Fruit fly (Drosophila melanogaster) whole organism, embryonic: ENCODE measurements around the gene CG5618.

ENCODE experiments used
- Atf6 ChIP-seq: fragments of 200-800 bp; sonication (Bioruptor generic); IDR thresholded peaks from 2 replicates; pipeline ENCODE4 v1.3.6; 2022; ENCODE audit warnings: missing biosample characterization, missing genetic modification characterization
- Blimp-1 ChIP-seq: fragments of 200-800 bp; sonication (Bioruptor generic); optimal IDR thresholded peaks from 3 replicates; lab custom pipeline; 2018; ENCODE audit warnings: missing biosample characterization, missing genetic modification characterization, mild to moderate bottlenecking, moderate library complexity, missing genetic modification reagents
- CG10462 ChIP-seq: fragments of 200-800 bp; sonication (Bioruptor generic); optimal IDR thresholded peaks from 2 replicates; lab custom pipeline; 2016; ENCODE audit warnings: missing biosample characterization, missing genetic modification characterization
- CG10565 ChIP-seq: fragments of 200-800 bp; sonication (Bioruptor generic); optimal IDR thresholded peaks from 3 replicates; lab custom pipeline; 2016; ENCODE audit warnings: missing biosample characterization, mild to moderate bottlenecking, missing genetic modification characterization
- CG11695 ChIP-seq: fragments of 200-800 bp; sonication (Bioruptor generic); IDR thresholded peaks from 3 replicates; pipeline ENCODE4 v1.3.6; 2022; ENCODE audit warnings: missing biosample characterization, missing genetic modification characterization
- CG1233 ChIP-seq: fragments of 200-800 bp; sonication (Bioruptor generic); optimal IDR thresholded peaks from 4 replicates; lab custom pipeline; 2018; ENCODE audit warnings: missing biosample characterization, mild to moderate bottlenecking, missing genetic modification characterization
- CG12744 ChIP-seq: fragments of 200-800 bp; sonication (Bioruptor generic); optimal IDR thresholded peaks from 2 replicates; lab custom pipeline; 2016; ENCODE audit warnings: missing biosample characterization, missing genetic modification characterization
- CG13624 ChIP-seq: fragments of 200-800 bp; sonication (Bioruptor generic); optimal IDR thresholded peaks from 2 replicates; lab custom pipeline; 2016; ENCODE audit warnings: missing biosample characterization, missing genetic modification characterization
- CG14014 ChIP-seq: fragments of 200-800 bp; sonication (Bioruptor generic); IDR thresholded peaks from 2 replicates; pipeline ENCODE4 v1.3.6; 2022; ENCODE audit warnings: missing biosample characterization, missing genetic modification characterization
- CG15479 ChIP-seq: fragments of 200-800 bp; sonication (Bioruptor generic); optimal IDR thresholded peaks from 3 replicates; lab custom pipeline; 2019; ENCODE audit warnings: missing biosample characterization, mild to moderate bottlenecking, missing genetic modification characterization, moderate library complexity
- CG1603 ChIP-seq: fragments of 200-800 bp; sonication (Bioruptor generic); optimal IDR thresholded peaks from 2 replicates; lab custom pipeline; 2019; ENCODE audit warnings: missing biosample characterization, mild to moderate bottlenecking, missing genetic modification characterization, moderate library complexity
- CG17568 ChIP-seq: fragments of 200-800 bp; sonication (Bioruptor generic); optimal IDR thresholded peaks from 2 replicates; lab custom pipeline; 2018; ENCODE audit warnings: missing biosample characterization, mild to moderate bottlenecking, missing genetic modification characterization, moderate library complexity
- CG18262 ChIP-seq: fragments of 200-800 bp; optimal IDR thresholded peaks from 3 replicates; lab custom pipeline; 2019; ENCODE audit warnings: missing biosample characterization, mild to moderate bottlenecking, missing genetic modification characterization, moderate library complexity
- CG2199 ChIP-seq: fragments of 200-800 bp; sonication (Bioruptor generic); IDR thresholded peaks from 3 replicates; pipeline ENCODE4 v1.3.6; 2022; ENCODE audit warnings: missing biosample characterization, missing genetic modification characterization
- CG32532 ChIP-seq: fragments of 200-800 bp; sonication (Bioruptor generic); IDR thresholded peaks from 2 replicates; pipeline ENCODE4 v1.3.6; 2022; ENCODE audit warnings: missing biosample characterization, missing genetic modification characterization
- CG3838 ChIP-seq: fragments of 200-800 bp; sonication (Bioruptor generic); optimal IDR thresholded peaks from 3 replicates; lab custom pipeline; 2016; ENCODE audit warnings: missing biosample characterization, missing genetic modification characterization
- CG6813 ChIP-seq: fragments of 200-800 bp; sonication (Bioruptor generic); optimal IDR thresholded peaks from 2 replicates; lab custom pipeline; 2017; ENCODE audit warnings: missing biosample characterization, missing genetic modification characterization, mild to moderate bottlenecking, moderate library complexity, missing genetic modification reagents
- CG9876 ChIP-seq: fragments of 200-800 bp; sonication (Bioruptor generic); optimal IDR thresholded peaks from 2 replicates; lab custom pipeline; 2016; ENCODE audit warnings: missing biosample characterization, missing genetic modification characterization
- D19A ChIP-seq: fragments of 200-800 bp; optimal IDR thresholded peaks from 3 replicates; lab custom pipeline; 2019; ENCODE audit warnings: missing biosample characterization, mild to moderate bottlenecking, missing genetic modification characterization, moderate library complexity
- Eip74EF ChIP-seq, 2 experiments: fragments of 200-800 bp in 1 of 2; fragments of >200 bp in 1 of 2; sonication (Bioruptor generic) in 1 of 2; optimal IDR thresholded peaks; 2 replicates each; lab custom pipeline; 2017 to 2019; ENCODE audit warnings: missing biosample characterization in 2 of 2, missing genetic modification characterization in 2 of 2, mild to moderate bottlenecking in 1 of 2, moderate library complexity in 1 of 2
- Gug ChIP-seq: fragments of 200-800 bp; sonication (Bioruptor generic); IDR thresholded peaks from 4 replicates; pipeline ENCODE4 v1.3.6; 2022; ENCODE audit warnings: missing biosample characterization, missing genetic modification characterization
- HLHmδ ChIP-seq: fragments of 200-800 bp; sonication (Bioruptor generic); optimal IDR thresholded peaks from 2 replicates; lab custom pipeline; 2018; ENCODE audit warnings: missing biosample characterization, mild to moderate bottlenecking, missing genetic modification characterization, moderate library complexity
- Optix ChIP-seq: fragments of 200-800 bp; sonication (Bioruptor generic); IDR thresholded peaks from 3 replicates; pipeline ENCODE4 v1.3.6; 2022; ENCODE audit warnings: missing biosample characterization, missing genetic modification characterization
- PHDP ChIP-seq: fragments of 200-800 bp; sonication (Bioruptor generic); optimal IDR thresholded peaks from 3 replicates; lab custom pipeline; 2018; ENCODE audit warnings: missing biosample characterization, mild to moderate bottlenecking, missing genetic modification characterization, moderate library complexity
- Sin3A ChIP-seq: fragments of >200 bp; optimal IDR thresholded peaks from 2 replicates; lab custom pipeline; 2018
- Six4 ChIP-seq: fragments of 200-800 bp; sonication (Bioruptor generic); optimal IDR thresholded peaks from 2 replicates; lab custom pipeline; 2016; ENCODE audit warnings: missing biosample characterization, missing genetic modification characterization
- Spps ChIP-seq: fragments of 200-800 bp; sonication (Bioruptor generic); optimal IDR thresholded peaks from 2 replicates; lab custom pipeline; 2018; ENCODE audit warnings: missing biosample characterization, mild to moderate bottlenecking, missing genetic modification characterization
- ash1 ChIP-seq: fragments of 200-800 bp; sonication (Bioruptor generic); optimal IDR thresholded peaks from 2 replicates; lab custom pipeline; 2018; ENCODE audit warnings: missing biosample characterization, mild to moderate bottlenecking, missing genetic modification characterization
- bbx ChIP-seq: fragments of 200-800 bp; sonication (Bioruptor generic); IDR thresholded peaks from 2 replicates; pipeline ENCODE4 v1.3.6; 2022; ENCODE audit warnings: missing biosample characterization, missing genetic modification characterization; ENCODE audit not compliant: partially characterized antibody
- caup ChIP-seq: fragments of 200-800 bp; sonication (Bioruptor generic); optimal IDR thresholded peaks from 3 replicates; lab custom pipeline; 2017; ENCODE audit warnings: missing biosample characterization, mild to moderate bottlenecking, missing genetic modification characterization, moderate library complexity; ENCODE audit not compliant: severe bottlenecking
- chm ChIP-seq: fragments of 200-800 bp; sonication (Bioruptor generic); IDR thresholded peaks from 2 replicates; pipeline ENCODE4 v1.3.6; 2022; ENCODE audit warnings: missing biosample characterization, missing genetic modification characterization
- croc ChIP-seq: fragments of 200-800 bp; sonication (Bioruptor generic); conservative IDR thresholded peaks from 3 replicates; pipeline ENCODE4 v1.3.6; 2022; ENCODE audit warnings: missing biosample characterization, missing genetic modification characterization
- her ChIP-seq: fragments of 200-800 bp; sonication (Bioruptor generic); optimal IDR thresholded peaks from 2 replicates; lab custom pipeline; 2016; ENCODE audit warnings: missing biosample characterization, missing genetic modification characterization
- prd ChIP-seq, 3 experiments: fragments of >200 bp in 2 of 3; fragments of 200-800 bp in 1 of 3; sonication (Bioruptor generic) in 1 of 3; optimal IDR thresholded peaks in 2 of 3; IDR thresholded peaks in 1 of 3; 2 replicates in 2 of 3; 3 replicates in 1 of 3; pipeline versions ENCODE4 v1.3.6 to Lab custom; 2017 to 2022; ENCODE audit warnings: missing biosample characterization in 1 of 3, missing genetic modification characterization in 1 of 3
- pros ChIP-seq: fragments of 200-800 bp; sonication (Bioruptor generic); optimal IDR thresholded peaks from 3 replicates; lab custom pipeline; 2019; ENCODE audit warnings: missing biosample characterization, mild to moderate bottlenecking, missing genetic modification characterization, moderate library complexity
- psq ChIP-seq: fragments of 200-800 bp; sonication (Bioruptor generic); optimal IDR thresholded peaks from 2 replicates; lab custom pipeline; 2017; ENCODE audit warnings: missing biosample characterization, missing genetic modification characterization
- pum ChIP-seq: fragments of 200-800 bp; sonication (Bioruptor generic); optimal IDR thresholded peaks from 2 replicates; lab custom pipeline; 2016; ENCODE audit warnings: missing biosample characterization, missing genetic modification characterization
- sc ChIP-seq, 3 experiments: fragments of >200 bp in 2 of 3; fragments of 200-800 bp in 1 of 3; sonication (Bioruptor generic) in 1 of 3; optimal IDR thresholded peaks; 2 replicates in 2 of 3; 3 replicates in 1 of 3; lab custom pipeline; 2017; ENCODE audit warnings: mild to moderate bottlenecking in 1 of 3, missing biosample characterization in 1 of 3, missing genetic modification characterization in 1 of 3, missing genetic modification reagents in 1 of 3
- sim ChIP-seq: fragments of 200-800 bp; sonication (Bioruptor generic); IDR thresholded peaks from 2 replicates; pipeline ENCODE4 v1.3.6; 2022; ENCODE audit warnings: missing biosample characterization, missing genetic modification characterization
- sima ChIP-seq: fragments of 200-800 bp; sonication (Bioruptor generic); optimal IDR thresholded peaks from 2 replicates; lab custom pipeline; 2016; ENCODE audit warnings: missing biosample characterization, missing genetic modification characterization
- sisA ChIP-seq: fragments of 200-800 bp; sonication (Bioruptor generic); IDR thresholded peaks from 2 replicates; pipeline ENCODE4 v1.3.6; 2022; ENCODE audit warnings: missing biosample characterization, missing genetic modification characterization
- slp2 ChIP-seq: fragments of 200-800 bp; sonication (Bioruptor generic); optimal IDR thresholded peaks from 2 replicates; lab custom pipeline; 2016; ENCODE audit warnings: missing biosample characterization, missing genetic modification characterization
- sob ChIP-seq: fragments of 200-800 bp; sonication (Bioruptor generic); IDR thresholded peaks from 2 replicates; pipeline ENCODE4 v1.3.6; 2022; ENCODE audit warnings: missing biosample characterization, missing genetic modification characterization
- stwl ChIP-seq: fragments of 200-800 bp; sonication (Bioruptor generic); optimal IDR thresholded peaks from 3 replicates; lab custom pipeline; 2018; ENCODE audit warnings: missing biosample characterization, mild to moderate bottlenecking, missing genetic modification characterization, moderate library complexity
- trem ChIP-seq: fragments of 200-800 bp; optimal IDR thresholded peaks from 3 replicates; lab custom pipeline; 2019; ENCODE audit warnings: missing biosample characterization, mild to moderate bottlenecking, missing genetic modification characterization, moderate library complexity
- vnd ChIP-seq: fragments of 200-800 bp; sonication (Bioruptor generic); IDR thresholded peaks from 3 replicates; pipeline ENCODE4 v1.3.6; 2022; ENCODE audit warnings: missing biosample characterization, missing genetic modification characterization; ENCODE audit not compliant: partially characterized antibody

CG5618 gene

DNA sequence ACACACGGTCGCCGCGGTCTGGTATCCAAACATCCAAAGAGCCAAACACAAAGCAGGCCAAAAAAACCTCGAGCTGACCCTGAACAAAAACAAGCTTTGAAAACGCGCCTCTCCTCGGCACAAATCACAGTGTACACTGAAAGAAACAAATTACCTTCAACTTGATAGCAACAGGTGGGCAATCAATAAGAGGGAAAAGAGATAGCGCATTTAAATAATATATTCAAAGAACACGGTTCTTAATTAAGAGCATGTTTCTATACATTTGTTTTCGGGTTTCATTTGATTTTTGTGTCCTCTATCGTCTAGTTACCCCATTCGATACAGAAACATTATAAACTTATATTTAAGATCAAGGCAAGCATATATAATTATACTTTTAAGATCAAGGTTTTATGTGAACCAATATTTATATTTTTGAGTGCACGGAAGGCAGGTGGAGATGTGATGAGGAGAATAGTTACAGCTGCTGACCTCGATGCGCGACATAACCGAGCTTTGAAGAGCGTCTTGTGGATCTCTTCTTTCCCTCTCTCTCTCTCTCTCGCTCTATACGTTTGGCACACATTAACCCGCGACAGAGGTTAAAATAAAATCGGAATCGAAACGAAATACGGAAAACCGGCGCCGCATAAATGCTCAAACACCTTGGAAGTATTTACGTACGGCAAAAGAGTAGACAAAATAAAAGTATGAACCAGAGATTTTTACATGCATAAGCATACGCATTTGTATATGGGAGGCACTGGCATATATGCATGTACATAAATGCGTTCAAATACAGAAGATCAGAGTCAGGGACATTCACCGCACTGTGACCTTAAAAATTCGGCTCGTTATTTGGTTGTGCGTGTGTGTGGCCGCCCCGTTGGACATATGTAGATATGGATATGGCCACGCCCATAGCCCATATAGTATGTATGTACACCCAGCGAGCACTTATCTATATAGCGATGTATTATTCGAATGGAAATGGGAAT is 45.3 kb downstream of the CG5618 start (continued):
- no peak for TF ChIP-seq Sin3A (lab: Kevin White, UChicago)
- no peak for TF ChIP-seq bbx (GFP tag; lab: Robert Waterston, UW)
- no peak for TF ChIP-seq chm
- TF ChIP-seq pros (GFP tag; lab: Kevin White, UChicago) = no peak
- no peak for TF ChIP-seq vnd (GFP tag; lab: Robert Waterston, UW)
- TF ChIP-seq her (GFP tag; lab: Kevin White, UChicago) = peak; percentile 48
- TF ChIP-seq CG2199 (GFP tag; lab: Robert Waterston, UW) = no peak; the same call in 2 of the 3 replicates
- TF ChIP-seq CG3838 (GFP tag; lab: Kevin White, UChicago) = peak; percentile 19
- TF ChIP-seq CG15479 (GFP tag; lab: Kevin White, UChicago) = no peak
- peak; percentile 55 for TF ChIP-seq CG1603 (tag; lab: Kevin White, UChicago)
- TF ChIP-seq sim (GFP tag; lab: Robert Waterston, UW) = no peak; the same call in 1 of the 2 replicates
- TF ChIP-seq Eip74EF (GFP tag; optimal IDR thresholded peaks at IDR 0.05; lab: Kevin White, UChicago) = peak in 1 of 2 experiments; percentile 88
- TF ChIP-seq CG11695 (GFP tag; lab: Robert Waterston, UW) = peak; percentile 82
- peak; percentile 29 for TF ChIP-seq CG10565 (GFP tag; lab: Kevin White, UChicago)
- peak; percentile 67 for TF ChIP-seq CG6813
- TF ChIP-seq Optix (GFP tag; lab: Robert Waterston, UW) = 0 out of 3 replicates have a peak, but pooled peaks have one; percentile 21
- TF ChIP-seq prd (optimal IDR thresholded peaks at IDR 0.05; lab: Kevin White, UChicago) = no peak
- peak; percentile 81 for TF ChIP-seq prd (GFP tag; IDR thresholded peaks at IDR 0.05; lab: Robert Waterston, UW)
- peak; percentile 70; the same call in 1 of the 2 replicates for TF ChIP-seq sob
- TF ChIP-seq CG9876 (GFP tag; lab: Kevin White, UChicago) = peak; percentile 6
- peak; percentile 90 for TF ChIP-seq CG1233 (GFP tag; lab: Kevin White, UChicago)
- TF ChIP-seq CG10462 = peak; percentile 76
- TF ChIP-seq PHDP (tag; lab: Kevin White, UChicago) = peak; percentile 90
- TF ChIP-seq Six4 (GFP tag; lab: Kevin White, UChicago) = peak; percentile 69
- peak; percentile 65 for TF ChIP-seq pum
- TF ChIP-seq CG17568 = peak; percentile 76
- TF ChIP-seq ash1 (GFP tag; lab: Kevin White, UChicago) = no peak
- peak; percentile 36; the same call in 2 of the 3 replicates for TF ChIP-seq croc (GFP tag; lab: Robert Waterston, UW)
- peak; percentile 57 for TF ChIP-seq slp2 (GFP tag; lab: Kevin White, UChicago)
- peak; percentile 83 for TF ChIP-seq sisA
- no peak for TF ChIP-seq sc (optimal IDR thresholded peaks at IDR 0.05; lab: Kevin White, UChicago)
- peak; percentile 72 for TF ChIP-seq sc (GFP tag; optimal IDR thresholded peaks at IDR 0.05; lab: Kevin White, UChicago)
- peak; percentile 42 for TF ChIP-seq Spps (tag; lab: Kevin White, UChicago)
- TF ChIP-seq CG12744 (GFP tag; lab: Kevin White, UChicago) = peak; percentile 74
- peak; percentile 81 for TF ChIP-seq Blimp-1 (GFP tag; lab: Kevin White, UChicago)
- peak; percentile 84 for TF ChIP-seq Atf6 (GFP tag; lab: Robert Waterston, UW)
- peak; percentile 91 for TF ChIP-seq CG18262 (tag; lab: Kevin White, UChicago)
- peak; percentile 60; the same call in 3 of the 4 replicates for TF ChIP-seq Gug (GFP tag; lab: Robert Waterston, UW)
- no peak for TF ChIP-seq stwl (tag; lab: Kevin White, UChicago)
- TF ChIP-seq psq (GFP tag; lab: Kevin White, UChicago) = peak; percentile 10
- TF ChIP-seq CG14014 = peak; percentile 70
- TF ChIP-seq CG32532 (GFP tag; lab: Robert Waterston, UW) = peak; percentile 77
- no peak for TF ChIP-seq HLHmδ (GFP tag; lab: Kevin White, UChicago)
- peak; percentile 77 for TF ChIP-seq trem (tag; lab: Kevin White, UChicago)
- peak; percentile 84 for TF ChIP-seq D19A (tag; lab: Kevin White, UChicago)
- TF ChIP-seq caup (GFP tag; lab: Kevin White, UChicago) = peak; percentile 83
- TF ChIP-seq sima (GFP tag; lab: Kevin White, UChicago) = no peak
- TF ChIP-seq CG13624 (GFP tag; lab: Kevin White, UChicago) = peak; percentile 75
